Fruit fly (Drosophila melanogaster) whole organism, adult: ENCODE results near the gene strat.

Experiments
- CG11617 ChIP-seq: fragments of 200-800 bp; sonication (Bioruptor generic); optimal IDR thresholded peaks from 2 replicates; lab custom pipeline; 2017; ENCODE audit warnings: mild to moderate bottlenecking, missing biosample characterization, missing genetic modification reagents, missing genetic modification characterization
- CG12768 ChIP-seq: fragments of 200-800 bp; sonication (Bioruptor generic); optimal IDR thresholded peaks from 2 replicates; lab custom pipeline; 2017; ENCODE audit warnings: missing biosample characterization, missing genetic modification characterization, mild to moderate bottlenecking, moderate library complexity, missing genetic modification reagents
- CG14711 ChIP-seq: fragments of 200-800 bp; sonication (Bioruptor generic); optimal IDR thresholded peaks from 2 replicates; lab custom pipeline; 2018; ENCODE audit warnings: missing biosample characterization, mild to moderate bottlenecking, missing genetic modification characterization, moderate library complexity
- CG1620 ChIP-seq: fragments of 200-800 bp; sonication (Bioruptor generic); optimal IDR thresholded peaks from 2 replicates; lab custom pipeline; 2016; ENCODE audit warnings: missing biosample characterization, missing genetic modification characterization
- CG33017 ChIP-seq: fragments of 200-800 bp; sonication (Bioruptor generic); optimal IDR thresholded peaks from 2 replicates; lab custom pipeline; 2018; ENCODE audit warnings: missing biosample characterization, mild to moderate bottlenecking, missing genetic modification characterization, moderate library complexity
- CG5204 ChIP-seq: fragments of 200-800 bp; sonication (Bioruptor generic); optimal IDR thresholded peaks from 2 replicates; lab custom pipeline; 2016; ENCODE audit warnings: missing biosample characterization, missing genetic modification characterization
- CG7045 ChIP-seq: fragments of 200-800 bp; sonication (Bioruptor generic); optimal IDR thresholded peaks from 2 replicates; lab custom pipeline; 2017; ENCODE audit warnings: missing biosample characterization, mild to moderate bottlenecking, missing genetic modification characterization
- CG7101 ChIP-seq: fragments of 200-800 bp; sonication (Bioruptor generic); optimal IDR thresholded peaks from 2 replicates; lab custom pipeline; 2018; ENCODE audit warnings: missing biosample characterization, mild to moderate bottlenecking, missing genetic modification characterization, moderate library complexity
- Clk ChIP-seq: fragments of 200-800 bp; sonication (Bioruptor generic); optimal IDR thresholded peaks from 2 replicates; lab custom pipeline; 2017; ENCODE audit warnings: missing biosample characterization, missing genetic modification characterization
- Crg-1 ChIP-seq: fragments of 200-800 bp; sonication (Bioruptor generic); optimal IDR thresholded peaks from 2 replicates; lab custom pipeline; 2016; ENCODE audit warnings: missing biosample characterization, missing genetic modification characterization
- Hr96 ChIP-seq: fragments of 200-800 bp; sonication (Bioruptor generic); optimal IDR thresholded peaks from 2 replicates; lab custom pipeline; 2016; ENCODE audit warnings: missing biosample characterization, missing genetic modification characterization
- Mnt ChIP-seq: fragments of 200-800 bp; sonication (Bioruptor generic); optimal IDR thresholded peaks from 2 replicates; lab custom pipeline; 2016; ENCODE audit warnings: missing biosample characterization, mild to moderate bottlenecking, missing genetic modification characterization
- bab1 ChIP-seq: fragments of 200-800 bp; sonication (Bioruptor generic); optimal IDR thresholded peaks from 3 replicates; lab custom pipeline; 2019; ENCODE audit warnings: missing biosample characterization, mild to moderate bottlenecking, missing genetic modification characterization, moderate library complexity
- cic ChIP-seq: fragments of 200-800 bp; sonication (Bioruptor generic); optimal IDR thresholded peaks from 2 replicates; lab custom pipeline; 2017; ENCODE audit warnings: missing biosample characterization, mild to moderate bottlenecking, missing genetic modification characterization, moderate library complexity
- cnc ChIP-seq, 2 experiments: fragments of >200 bp; optimal IDR thresholded peaks; 2 replicates each; lab custom pipeline; 2017
- kay ChIP-seq: fragments of 200-800 bp; sonication (Bioruptor generic); peaks from one replicate; lab custom pipeline; 2016; ENCODE audit warnings: missing biosample characterization, missing genetic modification characterization, borderline replicate concordance
- ovo ChIP-seq: fragments of 200-800 bp; sonication (Bioruptor generic); optimal IDR thresholded peaks from 2 replicates; lab custom pipeline; 2016; ENCODE audit warnings: missing biosample characterization, missing genetic modification characterization
- pad ChIP-seq: fragments of 200-800 bp; sonication (Bioruptor generic); optimal IDR thresholded peaks from 3 replicates; lab custom pipeline; 2017; ENCODE audit warnings: missing biosample characterization, missing genetic modification characterization, mild to moderate bottlenecking, moderate library complexity, missing genetic modification reagents
- tj ChIP-seq: fragments of 200-800 bp; sonication (Bioruptor generic); optimal IDR thresholded peaks from 3 replicates; lab custom pipeline; 2017; ENCODE audit warnings: missing biosample characterization, mild to moderate bottlenecking, missing genetic modification characterization, moderate library complexity
- toe ChIP-seq: fragments of 200-800 bp; sonication (Bioruptor generic); optimal IDR thresholded peaks from 2 replicates; lab custom pipeline; 2016; ENCODE audit warnings: missing biosample characterization, missing genetic modification characterization

Gene strat

DNA sequence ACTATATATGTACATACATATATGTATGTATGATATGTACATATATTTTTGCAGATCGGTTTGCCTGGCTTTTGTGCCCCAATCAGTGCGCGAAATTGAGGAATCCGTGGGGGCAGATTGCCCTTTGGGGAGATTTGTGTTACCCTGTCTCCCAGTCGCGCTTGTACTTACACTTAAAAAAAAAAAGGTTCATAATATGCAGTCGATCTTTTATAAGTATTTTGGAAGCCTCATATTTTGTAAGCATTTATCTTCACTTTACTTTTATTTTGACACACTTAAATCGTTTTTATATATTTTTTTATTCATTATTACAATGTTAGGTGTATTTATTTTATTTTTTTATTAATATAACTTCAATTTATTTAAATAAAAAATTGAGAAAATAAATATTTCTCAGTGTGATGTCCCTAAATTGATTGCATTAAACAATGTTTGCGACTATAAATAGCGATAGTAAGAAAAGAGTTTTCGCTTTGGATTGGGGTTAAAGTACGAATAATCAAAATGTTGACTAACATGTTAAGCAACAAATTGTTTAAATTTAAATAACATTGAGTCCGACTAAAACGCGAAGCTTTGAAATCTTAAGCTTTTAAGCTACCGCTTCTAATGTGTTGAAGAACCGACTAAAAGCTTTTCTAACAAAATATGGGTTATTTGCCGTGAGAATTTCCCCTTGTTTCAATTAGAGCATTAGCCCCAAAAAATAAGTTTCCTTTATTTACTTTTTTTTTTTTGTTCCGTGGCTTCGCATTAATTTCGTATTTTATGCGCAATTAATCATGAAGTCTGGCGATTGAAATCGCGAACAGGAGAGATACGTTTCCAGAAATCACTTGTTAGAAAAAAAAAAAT is 6.5 kb downstream of the strat start:
- TF ChIP-seq CG33017 (tag; lab: Kevin White, UChicago) (peak; percentile 68), CG12768 (GFP tag; lab: Kevin White, UChicago) (peak; percentile 59), CG7101 (tag; lab: Kevin White, UChicago) (peak; percentile 17), cnc (optimal IDR thresholded peaks at IDR 0.05; lab: Kevin White, UChicago) (no peak), CG11617 (GFP tag; lab: Kevin White, UChicago) (peak; percentile 42)

DNA sequence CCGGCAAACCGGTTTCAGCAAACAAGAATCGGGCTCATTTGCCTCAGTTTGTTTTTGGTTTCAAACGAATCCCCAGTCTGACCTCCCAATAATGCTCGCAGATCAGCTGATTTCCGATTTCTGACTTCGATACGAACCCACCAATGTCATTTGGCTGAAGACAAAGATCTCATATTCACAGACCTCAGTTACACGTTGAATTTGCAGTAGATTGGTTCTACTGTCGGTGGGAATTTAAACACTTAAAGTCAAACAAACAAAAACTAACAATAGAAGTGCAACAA is 7.1 kb downstream of the strat start, which contains the start of gene CG14275:
Gene CG14275 (plus strand): TSS at position 185 of the 284 bp plus-strand sequence.
- TF ChIP-seq pad (GFP tag; lab: Kevin White, UChicago) (no peak), CG11617 (GFP tag; lab: Kevin White, UChicago) (no peak), bab1 (GFP tag; lab: Kevin White, UChicago) (no peak), Crg-1 (GFP tag; lab: Kevin White, UChicago) (no peak), CG12768 (GFP tag; lab: Kevin White, UChicago) (no peak), CG7101 (tag; lab: Kevin White, UChicago) (no peak), cnc (optimal IDR thresholded peaks at IDR 0.05; lab: Kevin White, UChicago) (no peak), CG14711 (no peak), kay (GFP tag; lab: Kevin White, UChicago) (no peak), CG1620 (GFP tag; lab: Kevin White, UChicago) (no peak), Mnt (no peak), tj (GFP tag; lab: Kevin White, UChicago) (no peak), CG33017 (tag; lab: Kevin White, UChicago) (no peak), ovo (GFP tag; lab: Kevin White, UChicago) (no peak), Clk (GFP tag; lab: Kevin White, UChicago) (no peak), CG7045 (no peak)

DNA sequence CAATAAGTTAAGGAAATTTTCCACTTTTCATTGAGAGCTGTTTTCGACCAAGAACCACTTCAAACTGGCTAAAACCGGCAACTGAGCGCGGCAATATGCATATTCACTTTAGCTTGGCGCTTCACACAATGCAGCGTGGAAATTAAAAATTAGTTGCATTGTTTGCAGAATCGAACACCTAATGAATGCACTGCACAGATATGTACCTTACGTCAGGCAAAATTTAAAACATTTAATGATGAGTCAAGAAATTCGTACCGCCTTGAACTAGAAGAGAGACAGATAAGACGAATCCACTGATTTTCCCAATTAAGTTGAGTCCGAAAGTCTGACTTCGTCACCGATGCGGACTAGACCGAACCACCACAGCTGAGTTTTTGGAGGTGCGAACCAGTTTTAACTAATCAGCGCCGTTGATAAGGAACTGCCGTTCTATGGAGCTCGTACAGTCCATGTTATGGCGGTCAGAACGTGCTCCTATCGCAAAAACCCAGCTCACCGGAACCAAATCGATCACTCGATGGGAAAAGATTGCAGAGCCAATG is 7.7 kb downstream of the strat start:
- no peak for TF ChIP-seq CG5204 (GFP tag; lab: Kevin White, UChicago)
- no peak for TF ChIP-seq CG1620 (GFP tag; lab: Kevin White, UChicago)
- no peak for TF ChIP-seq kay (GFP tag; lab: Kevin White, UChicago)
- TF ChIP-seq CG7045: no peak
- no peak for TF ChIP-seq CG33017 (tag; lab: Kevin White, UChicago)
- TF ChIP-seq tj (GFP tag; lab: Kevin White, UChicago): peak; percentile 96
- no peak for TF ChIP-seq Clk (GFP tag; lab: Kevin White, UChicago)

DNA sequence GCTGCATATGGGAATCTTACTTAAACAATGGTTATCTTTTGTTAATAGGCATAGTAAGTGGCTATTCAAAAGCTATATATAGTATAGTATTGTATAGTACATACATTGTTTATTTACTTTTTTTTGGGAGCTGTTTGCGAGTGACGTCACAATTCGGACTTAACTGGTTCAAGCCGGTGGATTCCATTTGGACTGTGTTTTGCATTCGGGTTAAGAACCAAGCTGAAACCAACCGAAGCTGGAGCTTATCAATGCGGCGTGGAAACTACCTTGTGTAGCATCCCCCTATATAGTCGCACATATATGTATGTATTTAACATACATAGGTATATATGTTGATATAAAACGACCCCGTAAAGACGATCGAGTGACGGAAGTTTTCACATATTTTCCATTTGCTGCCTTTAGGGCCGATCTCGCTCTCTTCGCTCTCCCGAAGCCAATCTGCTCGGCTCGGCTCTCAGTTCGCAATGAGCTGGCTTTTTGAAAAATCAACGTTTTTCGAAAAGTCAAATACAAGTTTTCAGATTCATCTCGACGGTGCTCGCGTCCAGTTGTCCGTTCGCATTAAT is 8.5 kb downstream of the strat start:
- TF ChIP-seq CG33017 (tag; lab: Kevin White, UChicago) (no peak), kay (GFP tag; lab: Kevin White, UChicago) (peak; percentile 85)

DNA sequence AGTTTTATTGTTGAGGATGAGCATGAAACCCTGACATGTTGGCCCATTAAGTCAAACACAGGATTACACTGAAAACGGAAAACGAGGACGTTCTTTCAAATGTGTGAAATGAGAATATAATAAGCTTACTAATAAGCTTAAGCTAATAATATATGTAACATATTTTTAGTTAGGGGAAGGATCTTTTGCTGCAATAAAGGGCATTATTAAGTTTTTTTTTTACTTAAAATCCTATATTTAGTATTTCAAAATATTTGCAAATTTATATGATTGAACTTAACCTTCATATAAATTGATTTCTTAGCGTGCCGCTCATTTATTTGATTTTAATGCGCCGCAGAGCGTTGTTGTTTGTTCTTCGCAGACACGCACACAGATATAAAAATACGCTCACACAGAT is 13.1 kb downstream of the strat start:
- TF ChIP-seq pad (GFP tag; lab: Kevin White, UChicago) (no peak), bab1 (GFP tag; lab: Kevin White, UChicago) (no peak), CG33017 (tag; lab: Kevin White, UChicago) (no peak), CG14711 (no peak), ovo (GFP tag; lab: Kevin White, UChicago) (no peak), CG12768 (GFP tag; lab: Kevin White, UChicago) (no peak), cic (GFP tag; lab: Kevin White, UChicago) (no peak), CG7101 (tag; lab: Kevin White, UChicago) (no peak), CG7045 (no peak), Mnt (no peak), CG1620 (GFP tag; lab: Kevin White, UChicago) (no peak), tj (GFP tag; lab: Kevin White, UChicago) (no peak), kay (GFP tag; lab: Kevin White, UChicago) (no peak), Clk (GFP tag; lab: Kevin White, UChicago) (no peak), CG5204 (GFP tag; lab: Kevin White, UChicago) (no peak), CG11617 (GFP tag; lab: Kevin White, UChicago) (no peak), cnc (optimal IDR thresholded peaks at IDR 0.05; lab: Kevin White, UChicago) (no peak), Hr96 (GFP tag; lab: Kevin White, UChicago) (no peak), Crg-1 (GFP tag; lab: Kevin White, UChicago) (no peak), toe (GFP tag; lab: Kevin White, UChicago) (no peak)

DNA sequence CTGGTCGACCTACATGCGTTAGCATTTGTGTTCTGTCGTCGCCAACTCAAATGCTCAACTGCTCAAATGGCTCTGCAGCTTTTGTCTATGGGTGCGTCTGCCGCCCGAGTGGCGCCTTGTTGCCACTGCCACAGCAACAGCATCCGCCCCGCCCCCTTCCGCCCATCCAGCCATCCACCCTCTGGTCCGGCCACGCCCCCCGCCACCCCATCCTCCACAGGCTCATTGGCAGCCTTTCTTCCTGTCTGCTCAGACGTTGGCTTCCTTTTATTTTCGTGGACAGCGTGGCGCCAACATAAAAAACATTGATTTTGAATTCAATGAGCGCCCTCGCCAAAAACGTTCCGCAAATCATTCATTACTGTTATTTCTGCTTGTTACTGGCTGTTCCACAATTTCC is 13.5 kb downstream of the strat start:
- TF ChIP-seq CG7101 (tag; lab: Kevin White, UChicago) (no peak), cic (GFP tag; lab: Kevin White, UChicago) (no peak), CG11617 (GFP tag; lab: Kevin White, UChicago) (no peak), Hr96 (GFP tag; lab: Kevin White, UChicago) (no peak), CG1620 (GFP tag; lab: Kevin White, UChicago) (no peak), Crg-1 (GFP tag; lab: Kevin White, UChicago) (no peak), toe (GFP tag; lab: Kevin White, UChicago) (no peak), Clk (GFP tag; lab: Kevin White, UChicago) (no peak), CG12768 (GFP tag; lab: Kevin White, UChicago) (no peak)
